Fruit fly (Drosophila melanogaster): ENCODE measurements around the gene CG33263.

CG33263 gene

DNA sequence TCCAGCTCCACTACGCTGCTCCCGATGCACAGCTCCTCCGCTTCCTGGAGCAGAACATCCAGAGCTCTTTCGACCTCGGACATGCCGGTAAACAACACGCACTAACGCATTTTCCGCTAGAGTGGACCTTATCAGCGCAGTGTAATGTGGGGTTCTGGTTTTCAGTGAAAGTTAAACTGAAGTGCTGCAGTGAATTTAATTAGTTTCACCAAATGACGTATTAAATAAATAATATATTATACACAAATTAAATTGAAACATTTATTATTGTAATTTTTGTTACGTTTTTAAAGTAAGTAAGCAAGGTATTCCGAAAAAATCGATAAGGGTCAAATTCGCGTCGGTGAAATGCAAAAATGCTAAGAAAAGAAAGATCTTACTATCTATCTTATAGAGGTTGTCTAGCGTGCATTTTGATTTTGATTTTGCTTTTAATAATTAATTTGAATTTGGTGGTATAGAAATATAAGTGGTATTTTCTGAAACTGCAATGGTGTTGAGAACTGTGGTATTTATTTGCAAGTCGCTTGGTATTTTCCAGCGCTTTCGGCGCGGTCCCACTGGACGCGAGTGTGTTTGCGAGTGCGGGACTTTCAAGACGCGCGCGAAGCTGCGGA lies 26.3 kb upstream of the CG33263 start, which contains the start of the genes JMJD7 and CG10738 (continued):
- no peak for TF ChIP-seq CG17912 (GFP tag; optimal IDR thresholded peaks at IDR 0.05)
- no peak for TF ChIP-seq bigmax (GFP tag; optimal IDR thresholded peaks at IDR 0.05)
- peak; percentile 32 for TF ChIP-seq Sry-β (GFP tag; optimal IDR thresholded peaks at IDR 0.05)
- peak; percentile 7 for TF ChIP-seq ems (GFP tag; optimal IDR thresholded peaks at IDR 0.05)
- peak; percentile 18 for TF ChIP-seq CG12659 (GFP tag; optimal IDR thresholded peaks at IDR 0.05)
- TF ChIP-seq fd64A (GFP tag; optimal IDR thresholded peaks at IDR 0.05) = no peak
- TF ChIP-seq stc (GFP tag; IDR thresholded peaks at IDR 0.05) = peak; percentile 41
- peak; percentile 26 for TF ChIP-seq lbe (GFP tag; optimal IDR thresholded peaks at IDR 0.05)
- TF ChIP-seq dati (GFP tag; IDR thresholded peaks at IDR 0.05) = peak; percentile 66; the same call in 1 of the 2 replicates
- TF ChIP-seq Antp (GFP tag; optimal IDR thresholded peaks at IDR 0.05) = no peak
- no peak for TF ChIP-seq sim (GFP tag; IDR thresholded peaks at IDR 0.05)
- no peak for TF ChIP-seq CG10209 (GFP tag; optimal IDR thresholded peaks at IDR 0.05)
- TF ChIP-seq h (optimal IDR thresholded peaks at IDR 0.05) = no peak
- TF ChIP-seq esg (GFP tag; conservative IDR thresholded peaks at IDR 0.05) = peak; percentile 72
- TF ChIP-seq Asciz (GFP tag; optimal IDR thresholded peaks at IDR 0.05) = no peak
- TF ChIP-seq bab2 (GFP tag; optimal IDR thresholded peaks at IDR 0.05) = no peak
- peak; percentile 64 for TF ChIP-seq pzg (GFP tag; optimal IDR thresholded peaks at IDR 0.05)
- TF ChIP-seq CG8478 (optimal IDR thresholded peaks at IDR 0.05) = no peak
- TF ChIP-seq ac (GFP tag; optimal IDR thresholded peaks at IDR 0.05) = no peak
- no peak for TF ChIP-seq Nf-YB (GFP tag; optimal IDR thresholded peaks at IDR 0.05)
- no peak for TF ChIP-seq Camta (GFP tag; optimal IDR thresholded peaks at IDR 0.05)
- TF ChIP-seq rib (GFP tag; IDR thresholded peaks at IDR 0.05) = peak; percentile 54; the same call in 1 of the 2 replicates
- TF ChIP-seq Sox102F (GFP tag; optimal IDR thresholded peaks at IDR 0.05) = peak; percentile 8
- TF ChIP-seq exex (tag; optimal IDR thresholded peaks at IDR 0.05) = no peak
- no peak for TF ChIP-seq org-1 (GFP tag; optimal IDR thresholded peaks at IDR 0.05)
- TF ChIP-seq Xrp1 (GFP tag; IDR thresholded peaks at IDR 0.05) = peak; percentile 66
- TF ChIP-seq ssp (GFP tag; IDR thresholded peaks at IDR 0.05) = peak; percentile 37
- peak; percentile 77 for TF ChIP-seq Gug (GFP tag; IDR thresholded peaks at IDR 0.05)
- TF ChIP-seq Bdp1 (GFP tag; optimal IDR thresholded peaks at IDR 0.05) = no peak
- TF ChIP-seq ro (GFP tag; IDR thresholded peaks at IDR 0.05) = 0 out of 2 replicates have a peak, but pooled peaks have one; percentile 16
- no peak for TF ChIP-seq disco-r (GFP tag; optimal IDR thresholded peaks at IDR 0.05)
- no peak for TF ChIP-seq jing (GFP tag; optimal IDR thresholded peaks at IDR 0.05)
- TF ChIP-seq HmgD (GFP tag; optimal IDR thresholded peaks at IDR 0.05) = no peak
- TF ChIP-seq ftz-f1 (GFP tag; optimal IDR thresholded peaks at IDR 0.05) = peak; percentile 56
- TF ChIP-seq CG13424 (tag; optimal IDR thresholded peaks at IDR 0.05) = peak; percentile 19
- peak; percentile 51 for TF ChIP-seq Dip3 (GFP tag; optimal IDR thresholded peaks at IDR 0.05)
- no peak for TF ChIP-seq Tbp (GFP tag; optimal IDR thresholded peaks at IDR 0.05)
- TF ChIP-seq salm (tag; optimal IDR thresholded peaks at IDR 0.05) = no peak
- TF ChIP-seq cato (GFP tag; optimal IDR thresholded peaks at IDR 0.05; ENCODE audit: borderline replicate concordance) = no peak
- no peak for TF ChIP-seq Stat92E (GFP tag; optimal IDR thresholded peaks at IDR 0.05)
- TF ChIP-seq Oli (tag; optimal IDR thresholded peaks at IDR 0.05) = no peak
- no peak for TF ChIP-seq CG14860 (GFP tag; IDR thresholded peaks at IDR 0.05; ENCODE audit: partially characterized antibody)
- TF ChIP-seq z (GFP tag; IDR thresholded peaks at IDR 0.05) = no peak
- TF ChIP-seq CG13775 (GFP tag; optimal IDR thresholded peaks at IDR 0.05) = peak; percentile 28
- peak; percentile 26; the same call in 1 of the 2 replicates for TF ChIP-seq Ravus (GFP tag; IDR thresholded peaks at IDR 0.05)
- peak; percentile 56 for TF ChIP-seq CG4328 (GFP tag; optimal IDR thresholded peaks at IDR 0.05)
- peak; percentile 69; the same call in 1 of the 3 replicates for TF ChIP-seq otp (GFP tag; IDR thresholded peaks at IDR 0.05)
- TF ChIP-seq CG7928 (GFP tag; optimal IDR thresholded peaks at IDR 0.05) = peak; percentile 43
- TF ChIP-seq Optix (GFP tag; IDR thresholded peaks at IDR 0.05) = peak; percentile 78
- TF ChIP-seq hbn (GFP tag; IDR thresholded peaks at IDR 0.05; ENCODE audit: partially characterized antibody) = no peak
- peak; percentile 54; the same call in 1 of the 2 replicates for TF ChIP-seq Taf1 (GFP tag; IDR thresholded peaks at IDR 0.05)
